Worm (Caenorhabditis elegans): ENCODE data around the gene R10E9.2.

R10E9.2 gene

ce11 chrIII:3914049-3914448 is 50.1 kb downstream of the R10E9.2 start, which contains the start of gene pat-3:
Gene pat-3, minus strand, starts transcription at chrIII:3914149.
- TF ChIP-seq C34F6.9 (tag; optimal IDR thresholded peaks at IDR 0.05) (no peak), nhr-237 (tag; optimal IDR thresholded peaks at IDR 0.05) (no peak), nhr-129 (tag; optimal IDR thresholded peaks at IDR 0.05) (no peak), fos-1 (tag; optimal IDR thresholded peaks at IDR 0.05) (no peak), dmd-4 (tag; optimal IDR thresholded peaks at IDR 0.05) (no peak), F13H6.1 (tag; optimal IDR thresholded peaks at IDR 0.05) (no peak), skn-1 (tag; optimal IDR thresholded peaks at IDR 0.05) (no peak), nhr-12 (tag; optimal IDR thresholded peaks at IDR 0.05) (no peak), crh-2 (tag; optimal IDR thresholded peaks at IDR 0.05) (no peak), zag-1 (tag; optimal IDR thresholded peaks at IDR 0.05) (no peak), ztf-1 (GFP tag; conservative IDR thresholded peaks at IDR 0.05) (no peak), Y55F3AM.14 (GFP tag; optimal IDR thresholded peaks at IDR 0.05) (no peak), egl-27 (tag; optimal IDR thresholded peaks at IDR 0.05) (no peak), elt-3 (tag; optimal IDR thresholded peaks at IDR 0.05) (no peak), sma-9 (GFP tag; optimal IDR thresholded peaks at IDR 0.05) (no peak), sma-9 (tag; optimal IDR thresholded peaks at IDR 0.05) (no peak), sma-3 (GFP tag; optimal IDR thresholded peaks at IDR 0.05) (no peak), mdl-1 (tag; optimal IDR thresholded peaks at IDR 0.05) (no peak), nhr-25 (tag; optimal IDR thresholded peaks at IDR 0.05) (no peak), mab-5 (tag; optimal IDR thresholded peaks at IDR 0.05) (no peak)

Measured in whole organism, L2 larva.